Worm (Caenorhabditis elegans) whole organism, L1 larva: Measurements from ENCODE around the gene C07D10.5.

ENCODE experiments used
- C16A3.4 ChIP-seq: fragments of 150-350 bp; optimal IDR thresholded peaks from 2 replicates; lab custom pipeline; 2014; ENCODE audit warnings: missing biosample characterization, missing genetic modification characterization
- C34B4.2 ChIP-seq: sonication (generic microtip); optimal IDR thresholded peaks from 2 replicates; lab custom pipeline; 2017; ENCODE audit warnings: mild to moderate bottlenecking, missing genetic modification characterization, missing compliant biosample characterization
- F16B12.6 ChIP-seq: fragments of 150-350 bp; optimal IDR thresholded peaks from 2 replicates; lab custom pipeline; 2014; ENCODE audit warnings: missing biosample characterization, missing genetic modification characterization
- Y116A8C.19 ChIP-seq: sonication (generic microtip); optimal IDR thresholded peaks from 2 replicates; lab custom pipeline; 2016; ENCODE audit warnings: missing compliant biosample characterization, missing genetic modification characterization, borderline replicate concordance
- aha-1 ChIP-seq: fragments of 150-350 bp; optimal IDR thresholded peaks from 2 replicates; lab custom pipeline; 2014; ENCODE audit warnings: missing biosample characterization, missing genetic modification characterization
- blmp-1 ChIP-seq: fragments of 150-350 bp; optimal IDR thresholded peaks from 2 replicates; lab custom pipeline; 2014; ENCODE audit warnings: missing biosample characterization, missing genetic modification characterization
- ceh-8 ChIP-seq: fragments of 200-800 bp; sonication (Bioruptor generic); optimal IDR thresholded peaks from 2 replicates; lab custom pipeline; 2018; ENCODE audit warnings: mild to moderate bottlenecking, missing genetic modification characterization, moderate library complexity, missing compliant biosample characterization
- efl-1 ChIP-seq, 4 experiments: fragments of 150-350 bp; optimal IDR thresholded peaks in 3 of 4; peaks in 1 of 4; 1 replicate in 1 of 4; 2 replicates in 3 of 4; lab custom pipeline; 2014; ENCODE audit warnings: missing biosample characterization in 2 of 4, missing genetic modification characterization in 2 of 4, missing genetic modification reagents in 2 of 4
- egl-13 ChIP-seq: sonication (generic microtip); optimal IDR thresholded peaks from 2 replicates; lab custom pipeline; 2016; ENCODE audit warnings: missing genotype, missing genetic modification reagents, missing genetic modification characterization, missing compliant biosample characterization
- egl-27 ChIP-seq, 2 experiments: fragments of 150-350 bp in 1 of 2; sonication (generic microtip); optimal IDR thresholded peaks; 3 replicates each; lab custom pipeline; 2017 to 2018; ENCODE audit warnings: missing biosample characterization in 2 of 2, missing genetic modification characterization in 2 of 2, missing genetic modification reagents in 2 of 2
- elt-3 ChIP-seq, 6 experiments: fragments of 150-350 bp in 1 of 6; sonication (generic microtip); optimal IDR thresholded peaks; 2 replicates each; lab custom pipeline; 2017 to 2018; ENCODE audit warnings: missing biosample characterization in 6 of 6, missing genetic modification characterization in 6 of 6, inconsistent platforms in 1 of 6
- fkh-10 ChIP-seq: sonication (generic microtip); optimal IDR thresholded peaks from 2 replicates; lab custom pipeline; 2017; ENCODE audit warnings: missing biosample characterization, missing genetic modification reagents, missing genetic modification characterization
- fkh-8 ChIP-seq: sonication (generic microtip); optimal IDR thresholded peaks from 2 replicates; lab custom pipeline; 2016; ENCODE audit warnings: mild to moderate bottlenecking, missing genetic modification characterization, missing compliant biosample characterization
- grh-1 ChIP-seq: fragments of 200-800 bp; sonication (Bioruptor generic); IDR thresholded peaks from 2 replicates; pipeline ENCODE4 v1.3.6; 2022; ENCODE audit warnings: missing genetic modification reagents, missing genetic modification characterization, missing compliant biosample characterization
- hpl-2 ChIP-seq: fragments of 150-350 bp; optimal IDR thresholded peaks from 2 replicates; lab custom pipeline; 2014; ENCODE audit warnings: missing biosample characterization, missing genetic modification reagents, missing genetic modification characterization
- lin-13 ChIP-seq: fragments of 150-350 bp; optimal IDR thresholded peaks from 2 replicates; lab custom pipeline; 2014; ENCODE audit warnings: missing biosample characterization, missing genetic modification reagents, missing genetic modification characterization
- lin-14 ChIP-seq: fragments of 200-800 bp; sonication (Bioruptor generic); optimal IDR thresholded peaks from 2 replicates; lab custom pipeline; 2018; ENCODE audit warnings: mild to moderate bottlenecking, missing genetic modification characterization, moderate library complexity, missing compliant biosample characterization
- lin-35 ChIP-seq, 2 experiments: fragments of 150-350 bp; optimal IDR thresholded peaks; 2 replicates each; lab custom pipeline; 2014; ENCODE audit warnings: missing biosample characterization in 2 of 2, missing genetic modification characterization in 2 of 2, missing genetic modification reagents in 2 of 2
- lin-39 ChIP-seq: fragments of 150-350 bp; optimal IDR thresholded peaks from 2 replicates; lab custom pipeline; 2014; ENCODE audit warnings: missing biosample characterization, missing genetic modification reagents, missing genetic modification characterization
- mab-9 ChIP-seq: fragments of 200-800 bp; sonication (Bioruptor generic); IDR thresholded peaks from 2 replicates; pipeline ENCODE4 v1.3.6; 2022; ENCODE audit warnings: missing genetic modification reagents, missing genetic modification characterization, missing compliant biosample characterization
- nhr-11 ChIP-seq: fragments of 150-350 bp; optimal IDR thresholded peaks from 2 replicates; lab custom pipeline; 2014; ENCODE audit warnings: missing biosample characterization, missing genetic modification characterization
- nhr-19 ChIP-seq: fragments of 200-800 bp; sonication (Bioruptor generic); conservative IDR thresholded peaks from 2 replicates; pipeline ENCODE4 v1.3.6; 2022; ENCODE audit warnings: missing genetic modification characterization, missing compliant biosample characterization
- nhr-20 ChIP-seq: sonication (generic microtip); optimal IDR thresholded peaks from 2 replicates; lab custom pipeline; 2016; ENCODE audit warnings: mild to moderate bottlenecking, missing genetic modification characterization, missing compliant biosample characterization
- nhr-237 ChIP-seq: fragments of 150-350 bp; optimal IDR thresholded peaks from 2 replicates; lab custom pipeline; 2014; ENCODE audit warnings: missing biosample characterization, missing genetic modification characterization
- nhr-47 ChIP-seq: sonication (generic microtip); optimal IDR thresholded peaks from 2 replicates; lab custom pipeline; 2016; ENCODE audit warnings: mild to moderate bottlenecking, missing genetic modification characterization, moderate library complexity, missing compliant biosample characterization
- nhr-76 ChIP-seq: sonication (generic microtip); optimal IDR thresholded peaks from 2 replicates; lab custom pipeline; 2017; ENCODE audit warnings: missing biosample characterization, missing genetic modification characterization
- nhr-84 ChIP-seq: sonication (generic microtip); optimal IDR thresholded peaks from 2 replicates; lab custom pipeline; 2017; ENCODE audit warnings: missing biosample characterization, missing genetic modification characterization
- nhr-85 ChIP-seq: sonication (generic microtip); peaks from one replicate; lab custom pipeline; 2016; ENCODE audit warnings: missing genetic modification characterization, inconsistent platforms, missing compliant biosample characterization
- rnt-1 ChIP-seq: sonication (generic microtip); optimal IDR thresholded peaks from 2 replicates; lab custom pipeline; 2016; ENCODE audit warnings: mild to moderate bottlenecking, missing genetic modification characterization, moderate library complexity, missing compliant biosample characterization
- skn-1 ChIP-seq: fragments of 150-350 bp; optimal IDR thresholded peaks from 2 replicates; lab custom pipeline; 2014; ENCODE audit warnings: missing biosample characterization, missing genetic modification characterization
- snpc-4 ChIP-seq: fragments of 150-350 bp; optimal IDR thresholded peaks from 2 replicates; lab custom pipeline; 2014; ENCODE audit warnings: missing biosample characterization, missing genetic modification characterization
- sptf-1 ChIP-seq: fragments of 150-350 bp; optimal IDR thresholded peaks from 2 replicates; lab custom pipeline; 2014; ENCODE audit warnings: missing biosample characterization, missing genetic modification characterization
- sup-37 ChIP-seq: fragments of 200-800 bp; sonication (Bioruptor generic); optimal IDR thresholded peaks from 2 replicates; lab custom pipeline; 2018; ENCODE audit warnings: mild to moderate bottlenecking, missing genetic modification characterization, missing compliant biosample characterization
- swsn-7 ChIP-seq: sonication (generic microtip); optimal IDR thresholded peaks from 2 replicates; lab custom pipeline; 2016; ENCODE audit warnings: missing genetic modification characterization, missing compliant biosample characterization
- tbx-2 ChIP-seq: sonication (generic microtip); optimal IDR thresholded peaks from 2 replicates; lab custom pipeline; 2016; ENCODE audit warnings: missing genetic modification characterization, missing compliant biosample characterization
- tlp-1 ChIP-seq: fragments of 150-350 bp; optimal IDR thresholded peaks from 2 replicates; lab custom pipeline; 2014; ENCODE audit warnings: missing biosample characterization, missing genetic modification characterization
- unc-30 ChIP-seq: sonication (generic microtip); optimal IDR thresholded peaks from 2 replicates; lab custom pipeline; 2017; ENCODE audit warnings: missing biosample characterization, missing genetic modification characterization
- unc-62 ChIP-seq: fragments of 150-350 bp; optimal IDR thresholded peaks from 2 replicates; lab custom pipeline; 2014; ENCODE audit warnings: missing biosample characterization, missing genetic modification reagents, missing genetic modification characterization
- unc-86 ChIP-seq: sonication (generic microtip); optimal IDR thresholded peaks from 2 replicates; lab custom pipeline; 2016; ENCODE audit warnings: missing genetic modification characterization, missing compliant biosample characterization
- unc-98 ChIP-seq: fragments of 200-800 bp; sonication (Bioruptor generic); IDR thresholded peaks from 2 replicates; pipeline ENCODE4 v1.3.6; 2022; ENCODE audit warnings: missing genetic modification characterization, missing compliant biosample characterization
- xbp-1 ChIP-seq: sonication (generic microtip); optimal IDR thresholded peaks from 2 replicates; lab custom pipeline; 2016; ENCODE audit warnings: missing genetic modification characterization, missing compliant biosample characterization
- zag-1 ChIP-seq: fragments of 150-350 bp; optimal IDR thresholded peaks from 2 replicates; lab custom pipeline; 2014; ENCODE audit warnings: missing biosample characterization, missing genetic modification characterization
- zip-4 ChIP-seq: fragments of 200-800 bp; sonication (Bioruptor generic); optimal IDR thresholded peaks from 2 replicates; lab custom pipeline; 2018; ENCODE audit warnings: mild to moderate bottlenecking, missing genetic modification characterization, moderate library complexity, missing compliant biosample characterization
- ztf-11 ChIP-seq, 2 experiments: sonication (generic microtip); optimal IDR thresholded peaks; 2 replicates each; lab custom pipeline; 2016 to 2017; ENCODE audit warnings: missing genetic modification characterization in 2 of 2, missing biosample characterization in 1 of 2, missing compliant biosample characterization in 1 of 2
- ztf-4 ChIP-seq: fragments of 150-350 bp; optimal IDR thresholded peaks from 2 replicates; lab custom pipeline; 2014; ENCODE audit warnings: missing biosample characterization, missing genetic modification characterization

Gene C07D10.5

ce11 chrII:7392052-7392694 is 10.8 kb downstream of the C07D10.5 start (continued):
- TF ChIP-seq ztf-11 (tag; optimal IDR thresholded peaks at IDR 0.05; lab: Kevin White, UChicago) (no peak), nhr-85 (tag; lab: Kevin White, UChicago) (peak; percentile 82), F16B12.6 (no peak), rnt-1 (tag; lab: Kevin White, UChicago) (peak; percentile 38), nhr-237 (tag; lab: Kevin White, UChicago) (peak; percentile 53), swsn-7 (tag; lab: Kevin White, UChicago) (peak; percentile 33), nhr-19 (GFP tag; lab: Robert Waterston, UW) (peak; percentile 32; the same call in 1 of the 2 replicates), blmp-1 (tag; lab: Kevin White, UChicago) (peak; percentile 57), unc-98 (GFP tag; lab: Robert Waterston, UW) (no peak), unc-30 (tag; lab: Kevin White, UChicago) (no peak), nhr-84 (tag; lab: Kevin White, UChicago) (no peak), C16A3.4 (tag; lab: Kevin White, UChicago) (no peak), nhr-47 (tag; lab: Kevin White, UChicago) (peak; percentile 36), egl-27 (tag; optimal IDR thresholded peaks at IDR 0.05; lab: Kevin White, UChicago) (peak; percentile 46 to 68), aha-1 (tag; lab: Kevin White, UChicago) (no peak), elt-3 (tag; optimal IDR thresholded peaks at IDR 0.05; lab: Kevin White, UChicago) (no peak), nhr-76 (tag; lab: Kevin White, UChicago) (no peak), fkh-10 (GFP tag; lab: Kevin White, UChicago) (no peak), lin-35 (GFP tag; optimal IDR thresholded peaks at IDR 0.05; lab: Kevin White, UChicago) (peak; percentile 34 to 44), fkh-8 (peak; percentile 52)

DNA sequence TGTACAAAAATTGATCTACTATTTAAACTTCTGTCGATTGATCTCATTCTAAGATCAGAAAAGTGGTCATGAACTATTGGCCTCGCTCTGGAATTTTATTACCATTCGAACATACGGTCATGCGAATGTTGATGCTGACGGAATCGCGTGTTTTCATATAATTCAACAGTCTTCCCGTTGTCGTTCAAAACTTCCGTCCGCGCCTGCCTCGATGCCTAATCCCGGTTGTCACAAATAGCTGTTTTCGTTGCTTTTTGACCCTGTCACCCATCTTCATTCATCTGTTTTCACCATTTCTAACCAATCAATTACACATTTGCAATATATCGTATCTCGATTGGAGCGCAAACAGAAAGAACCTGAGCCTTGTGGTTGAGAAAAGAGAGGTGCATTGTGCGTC is 12.0 kb downstream of the C07D10.5 start:
- TF ChIP-seq elt-3 (tag; optimal IDR thresholded peaks at IDR 0.05; lab: Kevin White, UChicago) = peak in 1 of 6 experiments; percentile 7
- no peak for TF ChIP-seq sptf-1
- TF ChIP-seq nhr-19 (GFP tag; lab: Robert Waterston, UW) = no peak
- TF ChIP-seq ztf-4 (tag; lab: Kevin White, UChicago) = peak; percentile 15
- no peak for TF ChIP-seq efl-1 (optimal IDR thresholded peaks at IDR 0.05; lab: Kevin White, UChicago)
- peak in 1 of 2 experiments; percentile 72 for TF ChIP-seq efl-1 (GFP tag; optimal IDR thresholded peaks at IDR 0.05 in 1 of 2; lab: Kevin White, UChicago)
- peak; percentile 37 for TF ChIP-seq blmp-1 (tag; lab: Kevin White, UChicago)
- TF ChIP-seq, all 84 proteins: peak for 4

DNA sequence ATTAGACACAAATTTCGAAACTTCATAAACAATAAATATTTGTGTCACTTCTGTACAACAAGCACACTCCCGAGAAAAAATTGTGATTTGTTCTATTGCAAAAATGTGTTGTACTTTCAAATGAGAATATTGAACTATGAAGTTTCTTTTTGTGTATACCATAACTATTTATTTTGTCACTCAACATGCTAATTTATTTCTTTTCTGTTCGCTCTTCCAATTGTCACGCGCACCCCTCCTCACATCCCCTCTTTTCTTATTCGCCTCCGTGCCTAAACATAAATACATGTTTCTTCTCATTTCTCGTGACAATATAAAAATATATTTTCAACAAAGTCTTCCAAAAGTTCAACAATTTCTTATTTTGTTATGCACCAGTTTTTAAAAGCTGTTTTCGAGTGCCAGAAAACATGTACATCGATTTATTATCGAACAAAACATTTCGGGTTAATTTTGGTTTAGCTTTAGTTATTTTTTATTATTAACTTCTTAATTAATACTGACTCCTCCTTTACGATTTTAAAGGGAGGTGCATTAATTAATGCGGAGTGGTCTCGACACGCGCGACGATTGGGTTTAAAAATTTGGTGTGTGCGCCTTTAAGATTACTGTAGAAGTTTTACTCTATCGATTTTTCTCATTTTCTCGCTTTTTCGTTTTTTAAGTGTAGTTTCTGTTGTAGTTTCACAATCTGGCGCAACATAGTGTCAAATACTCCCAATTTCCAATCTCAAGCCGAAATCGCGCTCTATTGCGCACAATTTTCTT is 12.7 kb downstream of the C07D10.5 start:
- no peak for TF ChIP-seq ceh-8 (GFP tag; lab: Kevin White, UChicago)
- TF ChIP-seq snpc-4 = no peak
- TF ChIP-seq lin-35 (GFP tag; optimal IDR thresholded peaks at IDR 0.05; lab: Kevin White, UChicago) = peak in 1 of 2 experiments; percentile 19
- no peak for TF ChIP-seq skn-1
- TF ChIP-seq egl-13 (tag; lab: Kevin White, UChicago) = no peak
- no peak for TF ChIP-seq xbp-1
- peak; percentile 65 for TF ChIP-seq lin-14
- no peak for TF ChIP-seq hpl-2 (GFP tag; lab: Kevin White, UChicago)
- TF ChIP-seq unc-62 (GFP tag; lab: Kevin White, UChicago) = no peak
- no peak for TF ChIP-seq F16B12.6
- TF ChIP-seq sup-37 (GFP tag; lab: Kevin White, UChicago) = no peak
- no peak for TF ChIP-seq tlp-1 (tag; lab: Kevin White, UChicago)
- TF ChIP-seq fkh-10 (GFP tag; lab: Kevin White, UChicago) = no peak
- no peak for TF ChIP-seq unc-86 (tag; lab: Kevin White, UChicago)
- TF ChIP-seq nhr-47 (tag; lab: Kevin White, UChicago) = no peak
- TF ChIP-seq Y116A8C.19 (tag; lab: Kevin White, UChicago) = no peak
- no peak for TF ChIP-seq mab-9 (GFP tag; lab: Robert Waterston, UW)
- no peak for TF ChIP-seq unc-30 (tag; lab: Kevin White, UChicago)
- no peak for TF ChIP-seq C16A3.4 (tag; lab: Kevin White, UChicago)
- TF ChIP-seq C34B4.2 = no peak
- no peak for TF ChIP-seq zip-4 (GFP tag; lab: Kevin White, UChicago)
- peak; percentile 4 for TF ChIP-seq lin-13
- TF ChIP-seq aha-1 (tag; lab: Kevin White, UChicago) = no peak
- TF ChIP-seq grh-1 (GFP tag; lab: Robert Waterston, UW) = no peak
- TF ChIP-seq zag-1 (tag; lab: Kevin White, UChicago) = no peak
- no peak for TF ChIP-seq lin-39 (tag; lab: Kevin White, UChicago)
- no peak for TF ChIP-seq nhr-11 (tag; lab: Kevin White, UChicago)
- no peak for TF ChIP-seq efl-1 (optimal IDR thresholded peaks at IDR 0.05; lab: Kevin White, UChicago)
- no peak for TF ChIP-seq efl-1 (GFP tag; optimal IDR thresholded peaks at IDR 0.05 in 1 of 2; lab: Kevin White, UChicago)
- no peak for TF ChIP-seq tbx-2 (tag; lab: Kevin White, UChicago)
- peak; percentile 3 for TF ChIP-seq nhr-20 (tag; lab: Kevin White, UChicago)
